Worm (Caenorhabditis elegans) whole organism, L4 larva: Measurements from ENCODE around the gene F31D4.2.

Experiments
- aha-1 ChIP-seq: fragments of 150-350 bp; peaks from one replicate; lab custom pipeline; 2014; ENCODE audit warnings: missing biosample characterization, missing genetic modification characterization
- aly-2 ChIP-seq: sonication (generic microtip); optimal IDR thresholded peaks from 2 replicates; lab custom pipeline; 2018; ENCODE audit warnings: missing biosample characterization, missing genetic modification characterization
- arid-1 ChIP-seq: fragments of 200-800 bp; sonication (Bioruptor generic); conservative IDR thresholded peaks from 2 replicates; pipeline ENCODE4 v1.3.6; 2022; ENCODE audit warnings: missing genetic modification reagents, missing genetic modification characterization, missing compliant biosample characterization
- ceh-28 ChIP-seq: fragments of 150-350 bp; optimal IDR thresholded peaks from 2 replicates; lab custom pipeline; 2014; ENCODE audit warnings: missing biosample characterization, missing genetic modification reagents, missing genetic modification characterization
- ceh-44 ChIP-seq: fragments of 200-800 bp; sonication (Bioruptor generic); IDR thresholded peaks from 2 replicates; pipeline ENCODE4 v1.3.6; 2022; ENCODE audit warnings: missing genetic modification reagents, missing genetic modification characterization, missing compliant biosample characterization
- ctbp-1 ChIP-seq: fragments of 200-800 bp; sonication (Bioruptor generic); IDR thresholded peaks from 2 replicates; pipeline ENCODE4 v1.3.6; 2022; ENCODE audit warnings: missing genetic modification reagents, missing genetic modification characterization, missing compliant biosample characterization
- daf-12 ChIP-seq: fragments of 150-350 bp; optimal IDR thresholded peaks from 2 replicates; lab custom pipeline; 2014; ENCODE audit warnings: missing biosample characterization, missing genetic modification reagents, missing genetic modification characterization
- dmd-6 ChIP-seq: fragments of 200-800 bp; sonication (Bioruptor generic); IDR thresholded peaks from 2 replicates; pipeline ENCODE4 v1.3.6; 2022; ENCODE audit warnings: missing genetic modification reagents, missing genetic modification characterization, missing compliant biosample characterization
- dve-1 ChIP-seq: sonication (generic microtip); optimal IDR thresholded peaks from 2 replicates; lab custom pipeline; 2017; ENCODE audit warnings: antibody characterized with exemption, mild to moderate bottlenecking, missing genetic modification characterization, missing compliant biosample characterization; ENCODE audit not compliant: insufficient read depth
- gei-8 ChIP-seq: fragments of 200-800 bp; sonication (Bioruptor generic); optimal IDR thresholded peaks from 2 replicates; lab custom pipeline; 2018; ENCODE audit warnings: mild to moderate bottlenecking, missing genetic modification characterization, missing compliant biosample characterization
- hlh-30 ChIP-seq: sonication (generic microtip); optimal IDR thresholded peaks from 2 replicates; lab custom pipeline; 2017; ENCODE audit warnings: antibody characterized with exemption, mild to moderate bottlenecking, missing genetic modification characterization, missing compliant biosample characterization; ENCODE audit not compliant: insufficient read depth
- lin-1 ChIP-seq: fragments of 200-800 bp; sonication (Bioruptor generic); IDR thresholded peaks from 2 replicates; pipeline ENCODE4 v1.3.6; 2022; ENCODE audit warnings: missing genetic modification reagents, missing genetic modification characterization, missing compliant biosample characterization
- lin-15B ChIP-seq: fragments of 150-350 bp; sonication (generic microtip); optimal IDR thresholded peaks from 3 replicates; lab custom pipeline; 2014; ENCODE audit warnings: missing biosample characterization, missing genetic modification characterization
- lin-29 ChIP-seq: fragments of 200-800 bp; sonication (Bioruptor generic); IDR thresholded peaks from 2 replicates; pipeline ENCODE4 v1.3.6; 2022; ENCODE audit warnings: missing genetic modification reagents, missing genetic modification characterization, missing compliant biosample characterization
- lin-38 ChIP-seq: fragments of 200-800 bp; sonication (Bioruptor generic); IDR thresholded peaks from 2 replicates; pipeline ENCODE4 v1.3.6; 2022; ENCODE audit warnings: missing genetic modification reagents, missing genetic modification characterization, missing compliant biosample characterization
- lir-3 ChIP-seq: sonication (generic microtip); optimal IDR thresholded peaks from 2 replicates; lab custom pipeline; 2016; ENCODE audit warnings: mild to moderate bottlenecking, missing genetic modification characterization, missing compliant biosample characterization
- lsy-2 ChIP-seq, 2 experiments: fragments of 150-350 bp in 1 of 2; sonication (generic microtip) in 1 of 2; optimal IDR thresholded peaks; 2 replicates each; lab custom pipeline; 2014 to 2017; ENCODE audit warnings: missing biosample characterization in 2 of 2, missing genetic modification characterization in 2 of 2
- mdl-1 ChIP-seq, 2 experiments: fragments of 150-350 bp in 1 of 2; sonication (generic microtip) in 1 of 2; optimal IDR thresholded peaks; 2 replicates each; lab custom pipeline; 2014 to 2017; ENCODE audit warnings: missing biosample characterization in 2 of 2, missing genetic modification characterization in 2 of 2
- mes-2 ChIP-seq: sonication (generic microtip); optimal IDR thresholded peaks from 2 replicates; lab custom pipeline; 2016; ENCODE audit warnings: missing genotype, mild to moderate bottlenecking, missing genetic modification characterization, missing compliant biosample characterization; ENCODE audit not compliant: poor library complexity, severe bottlenecking
- nhr-10 ChIP-seq: fragments of 150-350 bp; optimal IDR thresholded peaks from 2 replicates; lab custom pipeline; 2014; ENCODE audit warnings: missing biosample characterization, missing genetic modification characterization
- nhr-28 ChIP-seq: fragments of 150-350 bp; optimal IDR thresholded peaks from 2 replicates; lab custom pipeline; 2014; ENCODE audit warnings: missing biosample characterization, missing genetic modification characterization
- nhr-48 ChIP-seq: sonication (generic microtip); optimal IDR thresholded peaks from 2 replicates; lab custom pipeline; 2016; ENCODE audit warnings: mild to moderate bottlenecking, missing genetic modification characterization, missing compliant biosample characterization
- pqm-1 ChIP-seq: sonication (generic microtip); optimal IDR thresholded peaks from 2 replicates; lab custom pipeline; 2017; ENCODE audit warnings: missing biosample characterization, missing genetic modification characterization
- saeg-2 ChIP-seq: fragments of 200-800 bp; sonication (Bioruptor generic); IDR thresholded peaks from 2 replicates; pipeline ENCODE4 v1.3.6; 2022; ENCODE audit warnings: missing genetic modification reagents, missing genetic modification characterization, missing compliant biosample characterization
- set-16 ChIP-seq: fragments of 200-800 bp; sonication (Bioruptor generic); IDR thresholded peaks from 2 replicates; pipeline ENCODE4 v1.3.6; 2022; ENCODE audit warnings: missing genetic modification reagents, missing genetic modification characterization, missing compliant biosample characterization
- skn-1 ChIP-seq: fragments of 150-350 bp; optimal IDR thresholded peaks from 2 replicates; lab custom pipeline; 2014; ENCODE audit warnings: missing biosample characterization, missing genetic modification characterization
- snpc-1.2 ChIP-seq: fragments of 200-800 bp; sonication (Bioruptor generic); IDR thresholded peaks from 2 replicates; pipeline ENCODE4 v1.3.6; 2022; ENCODE audit warnings: missing genetic modification reagents, missing genetic modification characterization, missing compliant biosample characterization
- tag-97 ChIP-seq: fragments of 200-800 bp; sonication (Bioruptor generic); IDR thresholded peaks from 2 replicates; pipeline ENCODE4 v1.3.6; 2022; ENCODE audit warnings: missing genetic modification characterization, missing compliant biosample characterization
- unc-130 ChIP-seq: sonication (generic microtip); optimal IDR thresholded peaks from 2 replicates; lab custom pipeline; 2016; ENCODE audit warnings: missing genetic modification reagents, missing genetic modification characterization, missing compliant biosample characterization
- unc-62 ChIP-seq, 3 experiments: fragments of 150-350 bp in 1 of 3; sonication (generic microtip); optimal IDR thresholded peaks in 2 of 3; peaks in 1 of 3; 1 replicate in 1 of 3; 2 replicates in 2 of 3; lab custom pipeline; 2014 to 2017; ENCODE audit warnings: missing biosample characterization in 3 of 3, missing genetic modification characterization in 3 of 3, missing genetic modification reagents in 3 of 3, missing genotype in 1 of 3
- ztf-7 ChIP-seq: fragments of 150-350 bp; optimal IDR thresholded peaks from 2 replicates; lab custom pipeline; 2014; ENCODE audit warnings: missing biosample characterization, missing genetic modification characterization

Gene F31D4.2

ce11 chrV:20826618-20827017, 18.7 kb downstream of the F31D4.2 start:
- TF ChIP-seq aha-1 (tag; lab: Kevin White, UChicago): peak; percentile 73
- TF ChIP-seq ceh-28 (tag; lab: Kevin White, UChicago): no peak
- TF ChIP-seq unc-62 (GFP tag; optimal IDR thresholded peaks at IDR 0.05 in 1 of 2; lab: Kevin White, UChicago): peak in 1 of 2 experiments; percentile 81
- TF ChIP-seq unc-62 (tag; optimal IDR thresholded peaks at IDR 0.05; lab: Kevin White, UChicago): no peak
- TF ChIP-seq nhr-10 (tag; lab: Kevin White, UChicago): no peak
- TF ChIP-seq ztf-7: no peak

ce11 chrV:20824962-20825609, 20.3 kb downstream of the F31D4.2 start, which contains the start of the genes gcy-22 and grl-14:
Gene gcy-22 (minus strand): TSS chrV:20825062.
Gene grl-14 (plus strand): TSS chrV:20825559.
- TF ChIP-seq ceh-44 (GFP tag; lab: Robert Waterston, UW) (no peak), mes-2 (tag; lab: Kevin White, UChicago) (no peak), nhr-28 (tag; lab: Kevin White, UChicago) (no peak), lir-3 (no peak), skn-1 (tag; lab: Kevin White, UChicago) (no peak), saeg-2 (GFP tag; lab: Robert Waterston, UW) (no peak)
- TF ChIP-seq, all 104 proteins: peak for 0

ce11 chrV:20820033-20820432, 25.3 kb downstream of the F31D4.2 start, which contains the start of gene T03D8.6:
Gene T03D8.6 (minus strand): TSS chrV:20820330.
- TF ChIP-seq nhr-28 (tag; lab: Kevin White, UChicago) (peak; percentile 17), ztf-7 (no peak), daf-12 (tag; lab: Kevin White, UChicago) (no peak), ctbp-1 (GFP tag; lab: Robert Waterston, UW) (no peak)
- TF ChIP-seq, all 104 proteins: peak for 1

ce11 chrV:20815842-20816241, 29.5 kb downstream of the F31D4.2 start, which contains the start of gene sshk-1:
Gene sshk-1 (plus strand): TSS chrV:20816142.
- TF ChIP-seq daf-12 (tag; lab: Kevin White, UChicago) (no peak), snpc-1.2 (no peak), mdl-1 (tag; optimal IDR thresholded peaks at IDR 0.05; lab: Kevin White, UChicago) (no peak), nhr-48 (tag; lab: Kevin White, UChicago) (no peak), lin-29 (GFP tag; lab: Robert Waterston, UW) (no peak), lin-15B (no peak), lin-1 (GFP tag; lab: Robert Waterston, UW) (no peak), arid-1 (no peak), pqm-1 (tag; lab: Kevin White, UChicago) (no peak)

- TF ChIP-seq hlh-30 (tag; lab: Kevin White, UChicago) (no peak), unc-130 (GFP tag; lab: Kevin White, UChicago) (no peak), dmd-6 (no peak), aly-2 (tag; lab: Kevin White, UChicago) (no peak), lin-38 (GFP tag; lab: Robert Waterston, UW) (no peak), tag-97 (no peak)
These were observed 30.9 kb downstream of the F31D4.2 start, which contains the start of gene Y44A6D.7 for ce11 chrV:20814424-20814823. Gene Y44A6D.7 (plus strand): TSS chrV:20814724.

- no peak for TF ChIP-seq lsy-2 (tag; optimal IDR thresholded peaks at IDR 0.05; lab: Kevin White, UChicago)
- TF ChIP-seq dve-1: no peak
- TF ChIP-seq lin-1 (GFP tag; lab: Robert Waterston, UW): no peak
- TF ChIP-seq set-16: no peak
- TF ChIP-seq unc-62 (GFP tag; optimal IDR thresholded peaks at IDR 0.05 in 1 of 2; lab: Kevin White, UChicago): peak in 1 of 2 experiments; percentile 92
- TF ChIP-seq unc-62 (tag; optimal IDR thresholded peaks at IDR 0.05; lab: Kevin White, UChicago): no peak
- no peak for TF ChIP-seq gei-8
These were observed 31.7 kb downstream of the F31D4.2 start for ce11 chrV:20813646-20814045.
